In the genomic region with DNA sequence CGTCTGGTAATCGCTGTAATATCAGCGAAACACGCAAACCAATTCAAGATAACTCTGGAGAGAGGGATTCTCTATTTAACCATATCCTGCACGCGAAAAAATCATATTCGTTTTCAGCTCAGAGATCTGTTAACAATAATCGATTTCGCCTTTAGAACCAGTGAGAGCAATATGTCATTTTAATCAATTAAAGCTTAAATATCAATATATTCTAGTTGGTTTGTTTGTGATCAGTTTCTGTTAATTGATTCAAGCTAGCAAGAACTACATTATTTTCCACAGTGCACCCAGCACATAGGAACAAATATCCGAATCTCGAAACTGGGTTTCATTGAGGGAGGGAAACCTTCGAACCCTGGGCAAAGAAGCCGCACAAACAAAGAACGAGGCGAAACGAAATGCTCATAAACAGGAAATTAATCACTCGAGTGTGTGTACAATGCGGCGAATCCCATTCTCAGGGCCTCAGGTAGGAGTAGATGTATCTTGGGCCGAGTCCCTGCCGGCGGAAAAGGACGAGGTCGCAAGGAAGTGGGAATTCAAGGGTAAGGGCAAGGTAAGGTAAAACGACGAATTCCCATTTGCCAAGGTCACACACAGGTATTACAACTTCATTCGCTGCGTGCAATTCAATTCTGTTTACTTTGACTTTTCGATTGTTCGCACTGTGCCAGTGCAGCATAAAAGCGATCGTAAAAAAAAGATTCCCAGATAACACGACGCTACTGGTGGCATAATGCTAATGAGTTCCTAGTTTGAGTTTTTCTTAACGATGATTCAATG, we compare ENCODE assay signal across 1 fruit fly cellular context.
A peak's percentile ranks its signal among the peaks of the same experiment; 100 is the strongest.
TF ChIP-seq lines count a peak whose summit lies in the region.

No protein-coding gene starts in this region.

TF ChIP-seq in whole organism, embryonic, 481 proteins besides CTCF, POLR2A, EP300 and RAD21 (continued from another document and continues in another):
- TF ChIP-seq chm (GFP tag; IDR thresholded peaks at IDR 0.05; lab: Robert Waterston, UW) (0 out of 2 replicates have a peak, but pooled peaks have one; percentile 8), gcm (GFP tag; optimal IDR thresholded peaks at IDR 0.05; lab: Kevin White, UChicago) (peak; percentile 44), Usf (GFP tag; optimal IDR thresholded peaks at IDR 0.05; lab: Kevin White, UChicago) (peak; percentile 45), CG7357 (GFP tag; IDR thresholded peaks at IDR 0.05; lab: Robert Waterston, UW) (no peak), Atf6 (GFP tag; IDR thresholded peaks at IDR 0.05; lab: Robert Waterston, UW) (no peak), CG10209 (GFP tag; optimal IDR thresholded peaks at IDR 0.05; lab: Kevin White, UChicago) (peak; percentile 55), h (optimal IDR thresholded peaks at IDR 0.05; lab: Kevin White, UChicago) (no peak), tgo (GFP tag; IDR thresholded peaks at IDR 0.05; lab: Robert Waterston, UW) (no peak), shn (GFP tag; optimal IDR thresholded peaks at IDR 0.05; lab: Kevin White, UChicago) (peak; percentile 3), CG16863 (GFP tag; optimal IDR thresholded peaks at IDR 0.05; lab: Kevin White, UChicago) (peak; percentile 2), eve (GFP tag; optimal IDR thresholded peaks at IDR 0.05; lab: Kevin White, UChicago) (peak in 1 of 2 experiments; percentile 83), CG8089 (GFP tag; optimal IDR thresholded peaks at IDR 0.05; lab: Kevin White, UChicago) (no peak), zf30C (GFP tag; optimal IDR thresholded peaks at IDR 0.05; lab: Kevin White, UChicago) (peak; percentile 96), Ets65A (GFP tag; lab: Kevin White, UChicago) (peak; percentile 92), usp (GFP tag; optimal IDR thresholded peaks at IDR 0.05; lab: Kevin White, UChicago) (no peak), kah (GFP tag; optimal IDR thresholded peaks at IDR 0.05; lab: Kevin White, UChicago) (no peak), ewg (GFP tag; optimal IDR thresholded peaks at IDR 0.05; lab: Kevin White, UChicago) (no peak), Atf-2 (GFP tag; optimal IDR thresholded peaks at IDR 0.05; lab: Kevin White, UChicago) (peak; percentile 8), lab (GFP tag; optimal IDR thresholded peaks at IDR 0.05; lab: Kevin White, UChicago) (no peak), CoRest (tag; optimal IDR thresholded peaks at IDR 0.05; lab: Kevin White, UChicago) (peak; percentile 47), unpg (GFP tag; optimal IDR thresholded peaks at IDR 0.05; lab: Kevin White, UChicago) (peak; percentile 21), Ssrp (tag; optimal IDR thresholded peaks at IDR 0.05; lab: Kevin White, UChicago) (peak; percentile 25), CG7745 (tag; optimal IDR thresholded peaks at IDR 0.05; lab: Kevin White, UChicago) (peak; percentile 2), CG13624 (GFP tag; optimal IDR thresholded peaks at IDR 0.05; lab: Kevin White, UChicago) (no peak), CG12236 (GFP tag; optimal IDR thresholded peaks at IDR 0.05; lab: Kevin White, UChicago) (peak; percentile 32), eyg (GFP tag; optimal IDR thresholded peaks at IDR 0.05; lab: Kevin White, UChicago) (no peak), CG2129 (GFP tag; IDR thresholded peaks at IDR 0.05; lab: Robert Waterston, UW; ENCODE audit: partially characterized antibody) (no peak), CG4404 (GFP tag; IDR thresholded peaks at IDR 0.05; lab: Robert Waterston, UW) (peak; percentile 88), cg (GFP tag; optimal IDR thresholded peaks at IDR 0.05; lab: Kevin White, UChicago) (no peak), dm (GFP tag; optimal IDR thresholded peaks at IDR 0.05; lab: Kevin White, UChicago) (peak; percentile 63), gem (tag; optimal IDR thresholded peaks at IDR 0.05; lab: Kevin White, UChicago) (peak; percentile 75), CG4328 (GFP tag; optimal IDR thresholded peaks at IDR 0.05; lab: Kevin White, UChicago) (no peak), CG4820 (GFP tag; optimal IDR thresholded peaks at IDR 0.05; lab: Kevin White, UChicago) (peak; percentile 49), pros (GFP tag; optimal IDR thresholded peaks at IDR 0.05; lab: Kevin White, UChicago) (peak; percentile 80), gsb (GFP tag; IDR thresholded peaks at IDR 0.05; lab: Robert Waterston, UW) (no peak), Dp (GFP tag; optimal IDR thresholded peaks at IDR 0.05; lab: Kevin White, UChicago) (no peak), CG14667 (GFP tag; IDR thresholded peaks at IDR 0.05; lab: Robert Waterston, UW) (no peak), Dref (GFP tag; IDR thresholded peaks at IDR 0.05; lab: Robert Waterston, UW) (no peak), CG12769 (tag; optimal IDR thresholded peaks at IDR 0.05; lab: Kevin White, UChicago) (peak; percentile 49), CG9215 (GFP tag; IDR thresholded peaks at IDR 0.05; lab: Robert Waterston, UW) (no peak), HmgD (GFP tag; optimal IDR thresholded peaks at IDR 0.05; lab: Kevin White, UChicago) (no peak), Sry-δ (GFP tag; optimal IDR thresholded peaks at IDR 0.05; lab: Kevin White, UChicago) (no peak), tin (GFP tag; optimal IDR thresholded peaks at IDR 0.05; lab: Kevin White, UChicago) (peak; percentile 31), az2 (GFP tag; optimal IDR thresholded peaks at IDR 0.05; lab: Kevin White, UChicago) (peak; percentile 29), dati (GFP tag; IDR thresholded peaks at IDR 0.05; lab: Robert Waterston, UW) (no peak), Myb (GFP tag; optimal IDR thresholded peaks at IDR 0.05; lab: Kevin White, UChicago) (peak; percentile 23), cad (GFP tag; optimal IDR thresholded peaks at IDR 0.05; lab: Kevin White, UChicago) (peak; percentile 77), CG11504 (tag; optimal IDR thresholded peaks at IDR 0.05; lab: Kevin White, UChicago) (peak; percentile 5), pnt (GFP tag; optimal IDR thresholded peaks at IDR 0.05; lab: Kevin White, UChicago) (peak; percentile 46), Hand (GFP tag; optimal IDR thresholded peaks at IDR 0.05; lab: Kevin White, UChicago) (no peak), BEAF-32 (GFP tag; optimal IDR thresholded peaks at IDR 0.05; lab: Kevin White, UChicago) (no peak), CG34422 (GFP tag; IDR thresholded peaks at IDR 0.05; lab: Robert Waterston, UW) (no peak), CG3726 (GFP tag; IDR thresholded peaks at IDR 0.05; lab: Robert Waterston, UW) (no peak), NC2β (GFP tag; optimal IDR thresholded peaks at IDR 0.05; lab: Kevin White, UChicago) (peak; percentile 76), Dad (GFP tag; optimal IDR thresholded peaks at IDR 0.05; lab: Kevin White, UChicago) (no peak), CG12104 (GFP tag; optimal IDR thresholded peaks at IDR 0.05; lab: Kevin White, UChicago) (peak; percentile 15), CG7786 (GFP tag; optimal IDR thresholded peaks at IDR 0.05; lab: Kevin White, UChicago) (peak; percentile 35), stwl (tag; optimal IDR thresholded peaks at IDR 0.05; lab: Kevin White, UChicago) (peak; percentile 43), fu2 (GFP tag; optimal IDR thresholded peaks at IDR 0.05; lab: Kevin White, UChicago) (no peak), CG32767 (GFP tag; IDR thresholded peaks at IDR 0.05; lab: Robert Waterston, UW) (no peak), z (GFP tag; IDR thresholded peaks at IDR 0.05; lab: Robert Waterston, UW) (no peak), CG8765 (GFP tag; IDR thresholded peaks at IDR 0.05; lab: Robert Waterston, UW) (peak; percentile 84), Fer2 (tag; optimal IDR thresholded peaks at IDR 0.05; lab: Kevin White, UChicago) (no peak), lbe (GFP tag; optimal IDR thresholded peaks at IDR 0.05; lab: Kevin White, UChicago) (no peak), CG15073 (GFP tag; optimal IDR thresholded peaks at IDR 0.05; lab: Kevin White, UChicago) (no peak), tup (GFP tag; optimal IDR thresholded peaks at IDR 0.05; lab: Kevin White, UChicago) (no peak), CG17829 (tag; optimal IDR thresholded peaks at IDR 0.05; lab: Kevin White, UChicago) (peak; percentile 77), chif (GFP tag; optimal IDR thresholded peaks at IDR 0.05; lab: Kevin White, UChicago) (peak; percentile 32 to 70), Mes4 (GFP tag; optimal IDR thresholded peaks at IDR 0.05; lab: Kevin White, UChicago) (peak; percentile 42), CG18599 (GFP tag; optimal IDR thresholded peaks at IDR 0.05; lab: Kevin White, UChicago) (peak; percentile 12), sr (GFP tag; IDR thresholded peaks at IDR 0.05; lab: Robert Waterston, UW) (no peak), CG30403 (GFP tag; optimal IDR thresholded peaks at IDR 0.05; lab: Kevin White, UChicago) (peak; percentile 39), Hr3 (GFP tag; optimal IDR thresholded peaks at IDR 0.05; lab: Kevin White, UChicago) (peak; percentile 36), Max (GFP tag; optimal IDR thresholded peaks at IDR 0.05; lab: Kevin White, UChicago) (peak; percentile 23), CG1602 (GFP tag; optimal IDR thresholded peaks at IDR 0.05; lab: Kevin White, UChicago) (peak; percentile 39), CG17568 (GFP tag; optimal IDR thresholded peaks at IDR 0.05; lab: Kevin White, UChicago) (peak; percentile 33), CG1603 (tag; optimal IDR thresholded peaks at IDR 0.05; lab: Kevin White, UChicago) (peak; percentile 78), maf-S (GFP tag; optimal IDR thresholded peaks at IDR 0.05; lab: Kevin White, UChicago) (peak; percentile 42), ato (GFP tag; IDR thresholded peaks at IDR 0.05; lab: Robert Waterston, UW; ENCODE audit: partially characterized antibody) (no peak), Aef1 (GFP tag; IDR thresholded peaks at IDR 0.05; lab: Robert Waterston, UW) (no peak), CG4424 (GFP tag; optimal IDR thresholded peaks at IDR 0.05; lab: Kevin White, UChicago) (peak; percentile 65), CG2199 (GFP tag; IDR thresholded peaks at IDR 0.05; lab: Robert Waterston, UW) (no peak), Xbp1 (GFP tag; optimal IDR thresholded peaks at IDR 0.05; lab: Kevin White, UChicago) (peak; percentile 29), her (GFP tag; optimal IDR thresholded peaks at IDR 0.05; lab: Kevin White, UChicago) (no peak), HLH54F (GFP tag; optimal IDR thresholded peaks at IDR 0.05; lab: Kevin White, UChicago) (peak; percentile 38), E2f1 (GFP tag; IDR thresholded peaks at IDR 0.05; lab: Robert Waterston, UW) (no peak), CG17385 (GFP tag; optimal IDR thresholded peaks at IDR 0.05; lab: Kevin White, UChicago) (peak; percentile 12), Chrac-16 (GFP tag; optimal IDR thresholded peaks at IDR 0.05; lab: Kevin White, UChicago) (peak; percentile 71), CG11398 (GFP tag; optimal IDR thresholded peaks at IDR 0.05; lab: Kevin White, UChicago) (peak; percentile 24), BtbVII (GFP tag; optimal IDR thresholded peaks at IDR 0.05; lab: Kevin White, UChicago) (no peak), Elba2 (GFP tag; optimal IDR thresholded peaks at IDR 0.05; lab: Kevin White, UChicago) (peak; percentile 83), CG6272 (GFP tag; IDR thresholded peaks at IDR 0.05; lab: Robert Waterston, UW) (no peak), CG12744 (GFP tag; optimal IDR thresholded peaks at IDR 0.05; lab: Kevin White, UChicago) (no peak), Dip3 (GFP tag; optimal IDR thresholded peaks at IDR 0.05; lab: Kevin White, UChicago) (no peak), CG16815 (GFP tag; optimal IDR thresholded peaks at IDR 0.05; lab: Kevin White, UChicago) (peak; percentile 69), lola (GFP tag; optimal IDR thresholded peaks at IDR 0.05; lab: Kevin White, UChicago) (peak in 1 of 3 experiments; percentile 86), CG6791 (GFP tag; IDR thresholded peaks at IDR 0.05; lab: Robert Waterston, UW; ENCODE audit: partially characterized antibody) (no peak), CG2678 (tag; optimal IDR thresholded peaks at IDR 0.05; lab: Kevin White, UChicago) (peak; percentile 34), nerfin-2 (GFP tag; IDR thresholded peaks at IDR 0.05; lab: Robert Waterston, UW; ENCODE audit: partially characterized antibody) (no peak), bsh (GFP tag; optimal IDR thresholded peaks at IDR 0.05; lab: Kevin White, UChicago) (peak in 1 of 2 experiments; percentile 37), CG17361 (GFP tag; IDR thresholded peaks at IDR 0.05; lab: Robert Waterston, UW) (peak; percentile 57; the same call in 1 of the 3 replicates), CG5953 (GFP tag; IDR thresholded peaks at IDR 0.05; lab: Robert Waterston, UW) (no peak), CG18262 (tag; optimal IDR thresholded peaks at IDR 0.05; lab: Kevin White, UChicago) (peak; percentile 80), klu (GFP tag; IDR thresholded peaks at IDR 0.05; lab: Robert Waterston, UW) (no peak), otp (GFP tag; IDR thresholded peaks at IDR 0.05; lab: Robert Waterston, UW) (0 out of 3 replicates have a peak, but pooled peaks have one; percentile 20), kni (GFP tag; optimal IDR thresholded peaks at IDR 0.05; lab: Kevin White, UChicago) (peak; percentile 64), CG13894 (tag; optimal IDR thresholded peaks at IDR 0.05; lab: Kevin White, UChicago) (no peak), CG7839 (tag; optimal IDR thresholded peaks at IDR 0.05; lab: Kevin White, UChicago) (peak; percentile 42), CG8359 (GFP tag; optimal IDR thresholded peaks at IDR 0.05; lab: Kevin White, UChicago; ENCODE audit: borderline replicate concordance) (peak; percentile 2), D (optimal IDR thresholded peaks at IDR 0.05; lab: Kevin White, UChicago) (peak; percentile 57), D (GFP tag; optimal IDR thresholded peaks at IDR 0.05; lab: Kevin White, UChicago) (peak; percentile 5), CG9727 (GFP tag; optimal IDR thresholded peaks at IDR 0.05; lab: Kevin White, UChicago) (peak; percentile 88), Kr (GFP tag; optimal IDR thresholded peaks at IDR 0.05; lab: Kevin White, UChicago) (peak; percentile 50), dan (GFP tag; IDR thresholded peaks at IDR 0.05; lab: Robert Waterston, UW) (no peak; the same call in 1 of the 2 replicates), CG10462 (GFP tag; optimal IDR thresholded peaks at IDR 0.05; lab: Kevin White, UChicago) (peak; percentile 44), grau (tag; optimal IDR thresholded peaks at IDR 0.05; lab: Kevin White, UChicago) (peak; percentile 58), Nf-YB (GFP tag; optimal IDR thresholded peaks at IDR 0.05; lab: Kevin White, UChicago) (peak; percentile 28), CG1792 (GFP tag; optimal IDR thresholded peaks at IDR 0.05; lab: Kevin White, UChicago) (no peak), Side (GFP tag; optimal IDR thresholded peaks at IDR 0.05; lab: Kevin White, UChicago) (peak; percentile 27), CG2120 (GFP tag; optimal IDR thresholded peaks at IDR 0.05; lab: Kevin White, UChicago) (peak; percentile 40), pzg (GFP tag; optimal IDR thresholded peaks at IDR 0.05; lab: Kevin White, UChicago) (no peak), tap (tag; optimal IDR thresholded peaks at IDR 0.05; lab: Kevin White, UChicago) (no peak), inv (GFP tag; IDR thresholded peaks at IDR 0.05; lab: Robert Waterston, UW; ENCODE audit: partially characterized antibody) (no peak)
